Worm (Caenorhabditis elegans) whole organism, L4/young adult: ENCODE data around the gene C10C6.13.

Experiments
- W03F9.2 ChIP-seq: fragments of 150-350 bp; optimal IDR thresholded peaks from 2 replicates; lab custom pipeline; 2014; ENCODE audit warnings: missing biosample characterization, missing genetic modification characterization
- dao-5 ChIP-seq: sonication (generic microtip); optimal IDR thresholded peaks from 2 replicates; lab custom pipeline; 2016; ENCODE audit warnings: missing genotype, missing genetic modification characterization, moderate library complexity, missing compliant biosample characterization
- him-1 ChIP-seq: sonication (generic microtip); optimal IDR thresholded peaks from 2 replicates; lab custom pipeline; 2016; ENCODE audit warnings: missing genotype, missing genetic modification reagents, missing genetic modification characterization, missing compliant biosample characterization

C10C6.13 gene

DNA sequence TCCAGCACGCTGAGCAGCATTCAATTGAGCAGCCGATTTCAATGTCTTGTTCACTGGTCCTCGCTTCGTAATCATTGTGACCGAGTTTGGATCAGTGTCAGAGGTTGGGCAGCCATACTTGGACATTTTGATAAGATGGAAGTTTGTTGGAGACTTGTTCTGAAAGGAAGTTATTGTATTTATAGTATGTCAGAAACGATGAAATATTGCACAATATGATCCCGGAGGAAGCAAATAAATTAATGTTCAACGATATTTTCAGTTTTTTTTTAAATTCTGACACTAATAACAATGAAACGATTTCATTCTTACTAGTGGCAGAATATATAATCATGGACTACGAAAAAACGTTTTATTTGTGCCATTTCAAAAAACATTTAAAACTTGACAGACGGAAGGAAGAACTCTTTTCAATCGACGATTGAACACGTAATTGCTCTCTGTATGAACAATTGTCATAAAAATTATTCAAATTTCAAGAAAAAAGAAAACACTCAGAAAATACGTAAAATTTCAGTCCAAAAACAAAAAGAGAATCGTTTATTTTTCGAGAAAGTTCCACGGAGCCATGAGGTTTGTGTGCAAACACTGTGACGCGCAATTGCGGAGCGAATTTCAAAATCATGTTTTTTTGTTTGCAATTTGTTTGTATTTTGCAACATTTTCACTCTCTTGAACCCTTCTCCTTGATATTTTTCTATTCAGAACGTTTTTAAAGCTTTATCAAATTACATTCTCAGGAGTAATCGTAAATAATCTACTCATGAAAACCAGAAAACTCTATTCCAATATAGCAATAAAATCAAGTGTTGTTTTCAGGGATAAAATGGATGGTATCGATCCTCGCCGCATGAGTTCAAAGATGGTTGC is 10.7 kb upstream of the C10C6.13 start, which contains the start of the genes mbf-1 and nse-4:
mbf-1 (minus strand) TSS at position 343 of the 870 bp plus-strand sequence.
nse-4 (plus strand) TSS at position 820 of the 870 bp plus-strand sequence.
- TF ChIP-seq him-1 (tag; lab: Kevin White, UChicago) (no peak), W03F9.2 (tag; lab: Kevin White, UChicago) (peak; percentile 95)

DNA sequence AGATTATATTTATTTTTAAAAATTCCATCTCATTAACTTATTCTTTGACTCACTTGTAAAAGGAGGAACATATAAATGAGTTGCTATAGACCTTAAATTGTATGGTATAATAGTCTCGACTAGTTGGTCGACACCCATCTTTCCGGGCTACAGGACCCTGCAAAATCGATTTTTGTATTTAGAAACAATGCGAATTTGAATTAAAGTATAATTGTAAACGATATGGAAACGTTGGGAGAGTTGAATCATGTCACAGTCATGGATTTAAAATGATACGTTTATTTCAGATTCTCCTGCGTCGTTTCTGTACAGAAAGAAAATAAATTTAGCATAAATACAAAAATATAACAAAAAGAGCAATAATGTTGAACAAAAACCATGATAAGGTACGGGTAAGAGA is 9.5 kb upstream of the C10C6.13 start, which contains the start of gene catp-8:
catp-8 (minus strand) TSS at position 157 of the 400 bp plus-strand sequence.
- TF ChIP-seq W03F9.2 (tag; lab: Kevin White, UChicago) (no peak), dao-5 (no peak), him-1 (tag; lab: Kevin White, UChicago) (no peak)

DNA sequence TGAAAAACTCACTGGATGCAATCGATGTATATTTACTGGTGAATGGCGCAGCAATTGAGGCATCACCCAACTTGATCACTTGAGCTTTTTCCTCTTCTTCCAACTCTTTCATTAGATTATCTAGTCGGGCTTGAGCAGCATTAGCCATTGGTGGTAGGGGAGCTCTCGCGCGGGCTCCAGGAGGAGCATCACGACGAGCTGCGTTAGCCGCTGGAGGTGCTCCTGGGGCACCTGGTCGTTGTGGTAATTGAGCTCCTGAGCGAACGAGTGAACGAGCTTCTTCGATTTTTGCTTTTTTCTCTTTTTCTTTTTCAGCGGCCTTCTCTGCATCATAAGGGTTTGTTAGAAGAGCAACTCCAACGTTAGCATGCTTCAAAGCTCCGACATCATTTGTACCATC is 5.5 kb upstream of the C10C6.13 start:
- TF ChIP-seq W03F9.2 (tag; lab: Kevin White, UChicago) = no peak
- no peak for TF ChIP-seq him-1 (tag; lab: Kevin White, UChicago)
- no peak for TF ChIP-seq dao-5

DNA sequence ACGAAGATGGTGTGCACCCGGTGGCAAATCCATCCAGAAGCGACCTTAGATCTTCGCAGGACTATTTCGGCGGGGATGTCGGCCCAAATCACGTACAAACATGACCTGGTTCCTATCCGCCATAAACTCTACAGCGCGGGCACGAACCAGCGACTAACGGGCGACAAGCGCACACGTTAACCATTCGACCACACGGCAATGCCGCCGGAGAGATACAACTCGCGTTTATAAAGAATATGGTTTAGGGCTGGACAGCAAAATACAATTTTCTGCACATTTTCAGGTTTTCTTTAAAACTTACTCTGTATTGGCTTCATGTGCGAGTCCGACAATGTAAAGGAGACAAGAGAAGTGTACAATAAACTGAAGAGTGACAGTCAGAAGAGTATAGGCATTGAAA is 4.5 kb upstream of the C10C6.13 start:
- peak; percentile 91 for TF ChIP-seq dao-5
- TF ChIP-seq him-1 (tag; lab: Kevin White, UChicago) = peak; percentile 81
- TF ChIP-seq W03F9.2 (tag; lab: Kevin White, UChicago) = peak; percentile 56

- TF ChIP-seq dao-5 (no peak), him-1 (tag; lab: Kevin White, UChicago) (no peak), W03F9.2 (tag; lab: Kevin White, UChicago) (no peak)
Observed at ce11 chrIV:11472023-11472422, 2.5 kb upstream of the C10C6.13 start.

- TF ChIP-seq W03F9.2 (tag; lab: Kevin White, UChicago) (no peak), him-1 (tag; lab: Kevin White, UChicago) (no peak), dao-5 (no peak)
Observed at ce11 chrIV:11467413-11467812, 2.1 kb downstream of the C10C6.13 start, which contains the start of gene C10C6.7. C10C6.7 (minus strand) TSS chrIV:11467513.

DNA sequence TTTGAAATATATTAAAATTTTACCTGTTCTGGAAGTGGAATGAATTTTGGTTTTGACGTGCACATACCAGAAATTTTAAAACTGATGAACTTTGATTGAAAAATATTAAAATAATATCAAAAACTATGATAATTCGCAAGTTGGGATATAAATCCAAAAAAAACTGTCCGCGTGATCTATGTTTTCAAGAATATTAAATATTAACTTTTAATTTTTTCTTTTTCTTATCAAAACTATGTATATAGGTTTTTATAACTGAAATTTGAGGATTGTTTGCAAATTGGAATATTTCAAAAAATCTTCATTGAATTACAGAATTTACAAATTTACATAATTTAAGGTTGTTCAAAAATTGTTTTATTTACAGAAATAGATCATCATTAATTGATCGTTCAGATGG is 4.4 kb downstream of the C10C6.13 start, which contains the start of gene C10C6.3:
C10C6.3 (minus strand) TSS at position 101 of the 400 bp plus-strand sequence.
- TF ChIP-seq dao-5 = no peak
- TF ChIP-seq W03F9.2 (tag; lab: Kevin White, UChicago) = no peak
- no peak for TF ChIP-seq him-1 (tag; lab: Kevin White, UChicago)

DNA sequence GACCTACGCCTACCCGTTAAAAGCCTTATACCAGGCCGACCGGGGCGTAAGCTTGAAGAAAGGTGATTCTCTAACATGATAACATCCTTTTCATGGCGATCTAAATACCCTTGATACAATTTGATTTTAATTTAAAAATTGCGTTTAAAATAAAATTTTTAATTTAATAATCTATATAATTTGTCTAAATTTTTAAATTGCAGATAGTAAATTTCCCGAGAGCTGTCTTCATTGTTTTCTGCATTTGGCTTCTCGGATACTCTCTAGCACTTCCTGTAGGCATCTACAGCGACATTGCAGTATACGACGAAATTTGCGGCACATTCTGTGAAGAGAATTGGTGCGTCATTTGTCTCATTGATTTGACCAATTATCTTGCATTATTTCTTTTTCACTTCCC is 8.2 kb downstream of the C10C6.13 start:
- TF ChIP-seq him-1 (tag; lab: Kevin White, UChicago) = no peak
- no peak for TF ChIP-seq W03F9.2 (tag; lab: Kevin White, UChicago)
- no peak for TF ChIP-seq dao-5

DNA sequence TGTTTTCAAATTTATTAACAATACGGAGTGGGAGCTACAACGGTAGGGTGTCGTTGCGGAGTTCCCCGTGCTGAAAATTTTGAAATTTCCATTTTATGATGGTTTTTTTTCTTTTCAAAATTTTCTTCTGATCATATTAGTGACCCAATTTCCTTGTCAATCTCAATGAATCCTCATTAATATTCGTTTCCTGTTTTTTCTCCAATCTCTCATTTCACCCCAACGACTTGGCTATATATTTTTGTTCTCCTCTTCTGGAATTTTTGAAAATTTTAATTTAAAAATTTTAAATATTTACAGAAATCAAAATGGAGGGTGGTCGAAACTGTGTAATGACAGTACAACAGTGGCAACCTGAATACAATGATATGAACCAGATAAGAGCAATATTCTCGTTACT is 9.9 kb downstream of the C10C6.13 start, which contains the start of gene npr-3:
npr-3 (plus strand) TSS at position 301 of the 400 bp plus-strand sequence.
- no peak for TF ChIP-seq W03F9.2 (tag; lab: Kevin White, UChicago)
- no peak for TF ChIP-seq him-1 (tag; lab: Kevin White, UChicago)
- TF ChIP-seq dao-5 = no peak

DNA sequence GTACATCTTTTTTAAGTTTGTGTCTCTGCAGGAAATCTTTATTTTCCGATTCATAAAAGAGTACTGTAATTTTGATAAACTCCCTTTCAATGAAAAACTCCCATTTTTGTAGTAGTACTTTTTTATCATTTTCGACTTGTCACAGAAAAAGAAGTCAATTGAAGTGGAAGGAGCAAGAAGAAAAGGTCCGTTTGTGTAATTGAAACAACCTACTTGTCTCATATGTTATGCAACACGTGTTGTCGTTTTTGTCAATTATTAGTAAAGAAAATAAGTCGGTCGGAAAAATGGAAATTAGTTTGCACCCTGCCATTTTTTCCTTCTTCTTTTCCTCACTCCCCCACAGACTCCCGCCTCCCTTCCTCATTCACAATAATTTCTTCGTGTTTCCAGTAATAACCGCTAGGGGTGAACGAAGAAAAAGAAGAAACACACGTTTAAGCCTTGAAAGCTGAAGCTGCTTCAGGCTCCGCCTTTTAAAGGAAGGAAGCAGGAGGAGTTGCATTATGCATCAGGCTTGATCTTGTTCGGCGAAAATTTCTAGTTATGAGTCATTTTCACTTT is 10.8 kb downstream of the C10C6.13 start:
- TF ChIP-seq W03F9.2 (tag; lab: Kevin White, UChicago) (no peak), dao-5 (no peak), him-1 (tag; lab: Kevin White, UChicago) (no peak)

- TF ChIP-seq dao-5 (no peak), W03F9.2 (tag; lab: Kevin White, UChicago) (no peak), him-1 (tag; lab: Kevin White, UChicago) (no peak)
Observed at ce11 chrIV:11455824-11456223, 13.7 kb downstream of the C10C6.13 start.

DNA sequence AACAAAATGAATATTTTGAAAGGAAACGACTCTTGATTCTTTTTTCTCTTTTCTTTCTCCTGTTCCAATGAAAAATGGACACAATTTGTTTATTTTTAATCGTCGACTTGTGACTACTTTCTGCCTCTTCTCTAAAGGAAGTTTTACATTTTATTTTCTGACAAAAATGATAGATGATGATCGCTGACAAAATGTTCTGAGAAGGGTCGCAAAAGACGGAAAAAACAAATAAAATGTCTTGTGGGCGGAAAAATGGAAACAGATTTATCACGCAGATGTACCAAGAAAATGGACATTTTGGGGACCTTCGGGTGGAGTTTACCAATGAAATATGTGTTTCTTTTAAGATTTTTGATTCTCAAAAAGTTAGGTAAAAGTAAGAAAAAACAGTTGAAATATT is 16.6 kb downstream of the C10C6.13 start:
- TF ChIP-seq dao-5 = no peak
- no peak for TF ChIP-seq him-1 (tag; lab: Kevin White, UChicago)
- TF ChIP-seq W03F9.2 (tag; lab: Kevin White, UChicago) = no peak

ce11 chrIV:11438255-11438654 is 31.3 kb downstream of the C10C6.13 start:
- no peak for TF ChIP-seq dao-5

- TF ChIP-seq W03F9.2 (tag; lab: Kevin White, UChicago) = no peak
- no peak for TF ChIP-seq him-1 (tag; lab: Kevin White, UChicago)
- TF ChIP-seq dao-5 = no peak
Observed at ce11 chrIV:11435761-11436160, 33.8 kb downstream of the C10C6.13 start.
